Worm (Caenorhabditis elegans) whole organism, L1 larva: ENCODE measurements around the gene C04A11.1.

ENCODE experiments used
- C16A3.4 ChIP-seq: fragments of 150-350 bp; optimal IDR thresholded peaks from 2 replicates; lab custom pipeline; 2014; ENCODE audit warnings: missing biosample characterization, missing genetic modification characterization
- alr-1 ChIP-seq: fragments of 200-800 bp; sonication (Bioruptor generic); optimal IDR thresholded peaks from 2 replicates; lab custom pipeline; 2018; ENCODE audit warnings: borderline replicate concordance, mild to moderate bottlenecking, missing genetic modification characterization, missing compliant biosample characterization
- ama-1 ChIP-seq: fragments of 150-350 bp; optimal IDR thresholded peaks from 2 replicates; lab custom pipeline; 2014
- jun-1 ChIP-seq: fragments of 150-350 bp; optimal IDR thresholded peaks from 2 replicates; lab custom pipeline; 2014; ENCODE audit warnings: missing biosample characterization, missing genetic modification reagents, missing genetic modification characterization
- mep-1 ChIP-seq: fragments of 150-350 bp; optimal IDR thresholded peaks from 2 replicates; lab custom pipeline; 2014; ENCODE audit warnings: missing biosample characterization, missing genetic modification characterization
- nhr-76 ChIP-seq: sonication (generic microtip); optimal IDR thresholded peaks from 2 replicates; lab custom pipeline; 2017; ENCODE audit warnings: missing biosample characterization, missing genetic modification characterization
- nhr-77 ChIP-seq: fragments of 150-350 bp; optimal IDR thresholded peaks from 2 replicates; lab custom pipeline; 2014; ENCODE audit warnings: missing biosample characterization, missing genetic modification characterization
- sptf-1 ChIP-seq: fragments of 150-350 bp; optimal IDR thresholded peaks from 2 replicates; lab custom pipeline; 2014; ENCODE audit warnings: missing biosample characterization, missing genetic modification characterization

DNA sequence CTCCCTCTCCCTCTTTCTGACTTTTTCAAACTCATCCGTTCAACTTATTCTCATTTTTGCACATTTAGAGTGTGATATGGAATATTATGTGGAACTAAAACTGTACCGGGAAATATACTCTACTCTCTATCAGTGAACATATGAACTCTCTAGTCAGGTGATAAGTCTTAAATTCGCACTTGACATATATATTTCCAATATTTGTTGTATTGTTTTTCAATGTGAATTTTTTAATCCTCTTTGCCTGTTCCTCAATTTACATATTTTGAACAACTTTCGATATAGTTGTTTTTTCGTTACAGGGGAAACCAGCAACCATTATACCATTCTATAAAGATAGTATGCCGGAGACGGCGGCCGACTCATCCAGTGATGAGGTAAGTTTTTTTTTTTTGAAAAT lies at the start of gene C04A11.1:
- TF ChIP-seq nhr-77 (tag; lab: Kevin White, UChicago): no peak
- TF ChIP-seq nhr-76 (tag; lab: Kevin White, UChicago): no peak
- TF ChIP-seq C16A3.4 (tag; lab: Kevin White, UChicago): no peak
- no peak for TF ChIP-seq ama-1 (lab: Kevin White, UChicago)
- TF ChIP-seq mep-1 (tag; lab: Kevin White, UChicago): no peak
- TF ChIP-seq alr-1: no peak
- TF ChIP-seq sptf-1 (tag; lab: Kevin White, UChicago): no peak
- no peak for TF ChIP-seq jun-1 (tag; lab: Kevin White, UChicago)
